Worm (Caenorhabditis elegans): ENCODE data around the gene T28H10.1.

- TF ChIP-seq fkh-2 (tag; optimal IDR thresholded peaks at IDR 0.05) = no peak
- TF ChIP-seq lin-15B (tag; optimal IDR thresholded peaks at IDR 0.05) = no peak
- no peak for TF ChIP-seq elt-1 (tag; optimal IDR thresholded peaks at IDR 0.05)
- TF ChIP-seq fkh-10 (GFP tag; optimal IDR thresholded peaks at IDR 0.05) = no peak
- TF ChIP-seq snpc-4 (tag; optimal IDR thresholded peaks at IDR 0.05) = no peak
- no peak for TF ChIP-seq ceh-9 (tag; optimal IDR thresholded peaks at IDR 0.05)
- no peak for TF ChIP-seq unc-62 (GFP tag; optimal IDR thresholded peaks at IDR 0.05)
- no peak for TF ChIP-seq nhr-23 (tag; optimal IDR thresholded peaks at IDR 0.05)
- no peak for TF ChIP-seq nhr-12 (tag; optimal IDR thresholded peaks at IDR 0.05)
- TF ChIP-seq nhr-77 (tag; optimal IDR thresholded peaks at IDR 0.05) = no peak
These were observed 46.0 kb downstream of the T28H10.1 start for ce11 chrV:12549604-12550003.

Measured in whole organism, L3 larva.